Worm (Caenorhabditis elegans) whole organism, young adult: Measurements from ENCODE around the gene C25A6.1.

Experiments
- egrh-3 ChIP-seq: fragments of 200-800 bp; sonication (Bioruptor generic); IDR thresholded peaks from 2 replicates; pipeline ENCODE4 v1.3.6; 2022; ENCODE audit warnings: missing genetic modification reagents, missing genetic modification characterization, missing compliant biosample characterization
- unc-62 ChIP-seq: fragments of 150-350 bp; optimal IDR thresholded peaks from 2 replicates; lab custom pipeline; 2014; ENCODE audit warnings: missing biosample characterization, missing genetic modification reagents, missing genetic modification characterization
- xnd-1 ChIP-seq: sonication (generic microtip); optimal IDR thresholded peaks from 2 replicates; lab custom pipeline; 2016; ENCODE audit warnings: missing genotype, missing genetic modification reagents, missing genetic modification characterization, missing compliant biosample characterization
- ztf-18 ChIP-seq: sonication (generic microtip); optimal IDR thresholded peaks from 2 replicates; lab custom pipeline; 2016; ENCODE audit warnings: missing genotype, mild to moderate bottlenecking, missing genetic modification characterization, missing compliant biosample characterization

- TF ChIP-seq xnd-1 (tag; lab: Kevin White, UChicago) (no peak), ztf-18 (no peak), egrh-3 (GFP tag; lab: Robert Waterston, UW) (no peak), unc-62 (GFP tag; lab: Kevin White, UChicago) (no peak)
These were observed 15.2 kb upstream of the C25A6.1 start, which contains the start of gene C35A11.4 for ce11 chrV:5392993-5393628.
